Fruit fly (Drosophila melanogaster) S2 (cell line): ENCODE results near the gene Or85f.

Experiments used
- CG8478 ChIP-seq: fragments of >200 bp; optimal IDR thresholded peaks from 2 replicates; lab custom pipeline; 2018
- CTCF ChIP-seq, 2 experiments: fragments of >200 bp; optimal IDR thresholded peaks; 2 replicates each; lab custom pipeline; 2018

DNA sequence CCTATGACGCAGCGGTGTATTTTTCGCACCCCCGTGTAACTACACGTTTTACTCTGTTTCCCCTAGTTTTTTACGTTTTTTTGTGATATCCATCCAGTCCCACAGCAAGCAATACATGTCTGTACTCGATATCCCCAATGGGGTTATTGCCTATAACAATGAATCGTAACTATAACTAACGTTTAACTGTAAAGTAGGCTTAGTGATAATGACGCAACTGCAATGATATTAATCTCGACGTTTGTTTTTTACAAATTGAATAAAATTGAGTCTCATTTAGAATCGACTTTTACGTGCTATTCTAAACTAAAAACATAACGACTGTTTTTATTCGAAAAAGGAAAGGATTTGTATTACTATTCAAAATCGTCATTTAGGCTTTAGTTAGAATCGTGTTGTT, 19.0 kb downstream of the Or85f start:
- no peak for TF ChIP-seq CTCF (optimal IDR thresholded peaks at IDR 0.05; lab: Kevin White, UChicago)
- no peak for TF ChIP-seq CG8478
